Worm (Caenorhabditis elegans) whole organism, L4 larva: ENCODE measurements around the gene F48F7.6.

ENCODE experiments used
- Y48G9A.11 ChIP-seq: fragments of 200-800 bp; sonication (Bioruptor generic); IDR thresholded peaks from 2 replicates; pipeline ENCODE4 v1.3.6; 2022; ENCODE audit warnings: missing genetic modification reagents, missing genetic modification characterization, missing compliant biosample characterization
- aha-1 ChIP-seq: fragments of 150-350 bp; peaks from one replicate; lab custom pipeline; 2014; ENCODE audit warnings: missing biosample characterization, missing genetic modification characterization
- ctbp-1 ChIP-seq: fragments of 200-800 bp; sonication (Bioruptor generic); IDR thresholded peaks from 2 replicates; pipeline ENCODE4 v1.3.6; 2022; ENCODE audit warnings: missing genetic modification reagents, missing genetic modification characterization, missing compliant biosample characterization
- daf-16 ChIP-seq, 3 experiments: sonication (generic microtip); optimal IDR thresholded peaks; 2 replicates each; lab custom pipeline; 2016 to 2017; ENCODE audit warnings: missing genetic modification characterization in 3 of 3, missing genetic modification reagents in 3 of 3, mild to moderate bottlenecking in 2 of 3, missing compliant biosample characterization in 2 of 3, missing biosample characterization in 1 of 3, moderate library complexity in 1 of 3
- dmd-6 ChIP-seq: fragments of 200-800 bp; sonication (Bioruptor generic); IDR thresholded peaks from 2 replicates; pipeline ENCODE4 v1.3.6; 2022; ENCODE audit warnings: missing genetic modification reagents, missing genetic modification characterization, missing compliant biosample characterization
- duxl-1 ChIP-seq: sonication (generic microtip); optimal IDR thresholded peaks from 2 replicates; lab custom pipeline; 2016; ENCODE audit warnings: mild to moderate bottlenecking, missing genetic modification characterization, moderate library complexity, missing compliant biosample characterization; ENCODE audit not compliant: poor library complexity
- dve-1 ChIP-seq: sonication (generic microtip); optimal IDR thresholded peaks from 2 replicates; lab custom pipeline; 2017; ENCODE audit warnings: antibody characterized with exemption, mild to moderate bottlenecking, missing genetic modification characterization, missing compliant biosample characterization; ENCODE audit not compliant: insufficient read depth
- egl-43 ChIP-seq: fragments of 200-800 bp; sonication (Bioruptor generic); IDR thresholded peaks from 2 replicates; pipeline ENCODE4 v1.3.6; 2022; ENCODE audit warnings: missing genetic modification reagents, missing genetic modification characterization, missing compliant biosample characterization
- hif-1 ChIP-seq, 2 experiments: sonication (generic microtip); optimal IDR thresholded peaks; 2 replicates each; lab custom pipeline; 2016 to 2017; ENCODE audit warnings: missing compliant biosample characterization in 2 of 2, missing genetic modification characterization in 2 of 2, missing genetic modification reagents in 2 of 2, missing genotype in 2 of 2, mild to moderate bottlenecking in 1 of 2
- hlh-11 ChIP-seq: fragments of 200-800 bp; sonication (Bioruptor generic); optimal IDR thresholded peaks from 2 replicates; lab custom pipeline; 2018; ENCODE audit warnings: mild to moderate bottlenecking, missing genetic modification characterization, missing compliant biosample characterization
- hlh-30 ChIP-seq: sonication (generic microtip); optimal IDR thresholded peaks from 2 replicates; lab custom pipeline; 2017; ENCODE audit warnings: antibody characterized with exemption, mild to moderate bottlenecking, missing genetic modification characterization, missing compliant biosample characterization; ENCODE audit not compliant: insufficient read depth
- hmg-1.1 ChIP-seq: fragments of 200-800 bp; sonication (Bioruptor generic); IDR thresholded peaks from 2 replicates; pipeline ENCODE4 v1.3.6; 2022; ENCODE audit warnings: missing genetic modification reagents, missing genetic modification characterization, missing compliant biosample characterization
- lin-15B ChIP-seq: fragments of 150-350 bp; sonication (generic microtip); optimal IDR thresholded peaks from 3 replicates; lab custom pipeline; 2014; ENCODE audit warnings: missing biosample characterization, missing genetic modification characterization
- lin-29 ChIP-seq: fragments of 200-800 bp; sonication (Bioruptor generic); IDR thresholded peaks from 2 replicates; pipeline ENCODE4 v1.3.6; 2022; ENCODE audit warnings: missing genetic modification reagents, missing genetic modification characterization, missing compliant biosample characterization
- lsy-2 ChIP-seq, 2 experiments: fragments of 150-350 bp in 1 of 2; sonication (generic microtip) in 1 of 2; optimal IDR thresholded peaks; 2 replicates each; lab custom pipeline; 2014 to 2017; ENCODE audit warnings: missing biosample characterization in 2 of 2, missing genetic modification characterization in 2 of 2
- mdl-1 ChIP-seq, 2 experiments: fragments of 150-350 bp in 1 of 2; sonication (generic microtip) in 1 of 2; optimal IDR thresholded peaks; 2 replicates each; lab custom pipeline; 2014 to 2017; ENCODE audit warnings: missing biosample characterization in 2 of 2, missing genetic modification characterization in 2 of 2
- mdt-29 ChIP-seq: fragments of 200-800 bp; sonication (Bioruptor generic); IDR thresholded peaks from 2 replicates; pipeline ENCODE4 v1.3.6; 2022; ENCODE audit warnings: missing genetic modification reagents, missing genetic modification characterization, missing compliant biosample characterization
- mep-1 ChIP-seq: fragments of 150-350 bp; sonication (generic microtip); optimal IDR thresholded peaks from 3 replicates; lab custom pipeline; 2014; ENCODE audit warnings: missing biosample characterization, missing genetic modification characterization
- mes-2 ChIP-seq: sonication (generic microtip); optimal IDR thresholded peaks from 2 replicates; lab custom pipeline; 2016; ENCODE audit warnings: missing genotype, mild to moderate bottlenecking, missing genetic modification characterization, missing compliant biosample characterization; ENCODE audit not compliant: poor library complexity, severe bottlenecking
- mxl-3 ChIP-seq: fragments of 200-800 bp; sonication (Bioruptor generic); optimal IDR thresholded peaks from 2 replicates; lab custom pipeline; 2018; ENCODE audit warnings: mild to moderate bottlenecking, missing genetic modification characterization, missing compliant biosample characterization
- nhr-102 ChIP-seq: sonication (generic microtip); optimal IDR thresholded peaks from 2 replicates; lab custom pipeline; 2016; ENCODE audit warnings: mild to moderate bottlenecking, missing genetic modification characterization, moderate library complexity, missing compliant biosample characterization
- nhr-11 ChIP-seq: fragments of 150-350 bp; optimal IDR thresholded peaks from 2 replicates; lab custom pipeline; 2014; ENCODE audit warnings: missing biosample characterization, missing genetic modification characterization
- nhr-25 ChIP-seq: sonication (generic microtip); optimal IDR thresholded peaks from 2 replicates; lab custom pipeline; 2017; ENCODE audit warnings: missing genetic modification characterization, mild to moderate bottlenecking, missing compliant biosample characterization, antibody characterized with exemption, moderate library complexity, borderline replicate concordance; ENCODE audit not compliant: insufficient read depth
- nhr-28 ChIP-seq: fragments of 150-350 bp; optimal IDR thresholded peaks from 2 replicates; lab custom pipeline; 2014; ENCODE audit warnings: missing biosample characterization, missing genetic modification characterization
- nhr-42 ChIP-seq: fragments of 200-800 bp; sonication (Bioruptor generic); IDR thresholded peaks from 2 replicates; pipeline ENCODE4 v1.3.6; 2022; ENCODE audit warnings: missing genetic modification characterization, missing compliant biosample characterization
- nhr-48 ChIP-seq: sonication (generic microtip); optimal IDR thresholded peaks from 2 replicates; lab custom pipeline; 2016; ENCODE audit warnings: mild to moderate bottlenecking, missing genetic modification characterization, missing compliant biosample characterization
- nhr-6 ChIP-seq: fragments of 150-350 bp; optimal IDR thresholded peaks from 2 replicates; lab custom pipeline; 2014; ENCODE audit warnings: missing biosample characterization, missing genetic modification characterization
- nhr-77 ChIP-seq: fragments of 150-350 bp; optimal IDR thresholded peaks from 2 replicates; lab custom pipeline; 2014; ENCODE audit warnings: missing biosample characterization, missing genetic modification characterization
- pha-4 ChIP-seq, 2 experiments: fragments of 150-350 bp in 1 of 2; fragments of 200-800 bp in 1 of 2; sonication (Bioruptor generic) in 1 of 2; IDR thresholded peaks in 1 of 2; optimal IDR thresholded peaks in 1 of 2; 2 replicates each; pipeline versions ENCODE4 v1.3.6 to Lab custom; 2014 to 2022; ENCODE audit warnings: missing genetic modification characterization in 2 of 2, missing genetic modification reagents in 2 of 2, missing biosample characterization in 1 of 2, missing compliant biosample characterization in 1 of 2
- php-3 ChIP-seq: fragments of 200-800 bp; sonication (Bioruptor generic); IDR thresholded peaks from 2 replicates; pipeline ENCODE4 v1.3.6; 2022; ENCODE audit warnings: missing genetic modification reagents, missing genetic modification characterization, missing compliant biosample characterization
- pqm-1 ChIP-seq: sonication (generic microtip); optimal IDR thresholded peaks from 2 replicates; lab custom pipeline; 2017; ENCODE audit warnings: missing biosample characterization, missing genetic modification characterization
- rbr-2 ChIP-seq: sonication (generic microtip); optimal IDR thresholded peaks from 2 replicates; lab custom pipeline; 2016; ENCODE audit warnings: missing genotype, missing genetic modification characterization, missing compliant biosample characterization
- spr-1 ChIP-seq: sonication (generic microtip); optimal IDR thresholded peaks from 2 replicates; lab custom pipeline; 2016; ENCODE audit warnings: mild to moderate bottlenecking, missing genetic modification characterization, missing compliant biosample characterization
- tra-1 ChIP-seq: fragments of 200-800 bp; sonication (Bioruptor generic); IDR thresholded peaks from 2 replicates; pipeline ENCODE4 v1.3.6; 2022; ENCODE audit warnings: missing genetic modification reagents, missing genetic modification characterization, missing compliant biosample characterization
- unc-62 ChIP-seq, 3 experiments: fragments of 150-350 bp in 1 of 3; sonication (generic microtip); optimal IDR thresholded peaks in 2 of 3; peaks in 1 of 3; 1 replicate in 1 of 3; 2 replicates in 2 of 3; lab custom pipeline; 2014 to 2017; ENCODE audit warnings: missing biosample characterization in 3 of 3, missing genetic modification characterization in 3 of 3, missing genetic modification reagents in 3 of 3, missing genotype in 1 of 3
- zip-2 ChIP-seq: fragments of 150-350 bp; optimal IDR thresholded peaks from 2 replicates; lab custom pipeline; 2014; ENCODE audit warnings: missing biosample characterization, missing genetic modification characterization

F48F7.6 gene

DNA sequence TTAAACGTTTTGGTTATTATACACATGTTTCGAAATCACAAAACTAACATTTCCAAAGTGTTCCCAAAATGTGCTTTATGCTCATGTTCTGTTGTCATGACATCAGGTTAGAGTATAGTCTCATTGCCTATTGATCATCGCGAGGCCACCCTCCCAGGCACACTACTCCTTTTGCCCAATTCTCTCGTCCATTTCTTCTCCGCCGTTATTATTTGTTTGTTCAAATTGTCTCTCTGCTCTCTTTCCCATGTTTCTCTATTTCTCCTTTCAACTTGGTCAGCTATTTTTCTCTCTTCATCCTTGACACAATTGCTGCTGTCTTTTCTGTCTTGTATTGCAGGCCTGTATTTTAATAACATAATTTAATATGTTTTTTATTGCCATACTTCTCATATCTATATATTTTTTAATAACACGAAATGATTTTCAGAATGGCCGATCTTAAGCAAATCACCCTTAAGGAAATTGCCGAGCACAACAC is 23.9 kb downstream of the F48F7.6 start, which contains the start of gene cytb-5.1:
Gene cytb-5.1 (plus strand): TSS at position 431 of the 481 bp plus-strand sequence.
- TF ChIP-seq pqm-1 (tag; lab: Kevin White, UChicago), result peak; percentile 69
- no peak for TF ChIP-seq Y48G9A.11 (GFP tag; lab: Robert Waterston, UW)
- peak; percentile 30 for TF ChIP-seq mes-2 (tag; lab: Kevin White, UChicago)
- TF ChIP-seq ctbp-1, result no peak
- TF ChIP-seq pha-4 (GFP tag; IDR thresholded peaks at IDR 0.05; lab: Robert Waterston, UW), result peak; percentile 39; the same call in 1 of the 2 replicates
- TF ChIP-seq pha-4 (tag; optimal IDR thresholded peaks at IDR 0.05; lab: Kevin White, UChicago), result peak; percentile 58
- peak; percentile 94 for TF ChIP-seq nhr-28 (tag; lab: Kevin White, UChicago)
- peak; percentile 84 for TF ChIP-seq nhr-102 (tag; lab: Kevin White, UChicago)
- no peak for TF ChIP-seq lin-29
- no peak for TF ChIP-seq spr-1 (tag; lab: Kevin White, UChicago)
- TF ChIP-seq mep-1, result peak; percentile 67
- peak; percentile 58 for TF ChIP-seq dmd-6 (GFP tag; lab: Robert Waterston, UW)
- peak; percentile 54; the same call in 1 of the 2 replicates for TF ChIP-seq hmg-1.1 (GFP tag; lab: Robert Waterston, UW)
- TF ChIP-seq dve-1 (tag; lab: Kevin White, UChicago), result peak; percentile 68
- TF ChIP-seq hif-1 (tag; optimal IDR thresholded peaks at IDR 0.05; lab: Kevin White, UChicago), result peak in 1 of 2 experiments; percentile 2
- no peak for TF ChIP-seq duxl-1 (tag; lab: Kevin White, UChicago)
- TF ChIP-seq lsy-2 (tag; optimal IDR thresholded peaks at IDR 0.05; lab: Kevin White, UChicago), result peak; percentile 5 to 58
- peak; percentile 67 for TF ChIP-seq nhr-6 (tag; lab: Kevin White, UChicago)
- peak; percentile 39 for TF ChIP-seq aha-1
- TF ChIP-seq nhr-77 (tag; lab: Kevin White, UChicago), result peak; percentile 36
- TF ChIP-seq hlh-30 (tag; lab: Kevin White, UChicago), result peak; percentile 71
- peak; percentile 15 for TF ChIP-seq nhr-11 (tag; lab: Kevin White, UChicago)
- TF ChIP-seq nhr-25 (tag; lab: Kevin White, UChicago), result peak; percentile 4
- TF ChIP-seq mdl-1 (tag; optimal IDR thresholded peaks at IDR 0.05; lab: Kevin White, UChicago), result peak in 1 of 2 experiments; percentile 75
- peak; percentile 34 for TF ChIP-seq nhr-48 (tag; lab: Kevin White, UChicago)
- no peak for TF ChIP-seq tra-1 (GFP tag; lab: Robert Waterston, UW)
- TF ChIP-seq php-3 (GFP tag; lab: Robert Waterston, UW), result 0 out of 2 replicates have a peak, but pooled peaks have one; percentile 18
- peak; percentile 80 for TF ChIP-seq hlh-11
- no peak for TF ChIP-seq egl-43
- no peak for TF ChIP-seq zip-2 (tag; lab: Kevin White, UChicago)
- peak in 1 of 2 experiments; percentile 70 for TF ChIP-seq unc-62 (GFP tag; optimal IDR thresholded peaks at IDR 0.05 in 1 of 2; lab: Kevin White, UChicago)
- no peak for TF ChIP-seq unc-62 (tag; optimal IDR thresholded peaks at IDR 0.05; lab: Kevin White, UChicago)
- no peak for TF ChIP-seq lin-15B (tag; lab: Kevin White, UChicago)
- peak in 1 of 2 experiments; percentile 7 for TF ChIP-seq daf-16 (GFP tag; optimal IDR thresholded peaks at IDR 0.05; lab: Kevin White, UChicago)
- peak; percentile 86 for TF ChIP-seq daf-16 (tag; optimal IDR thresholded peaks at IDR 0.05; lab: Kevin White, UChicago)
- peak; percentile 18 for TF ChIP-seq mxl-3
- TF ChIP-seq rbr-2 (tag; lab: Kevin White, UChicago), result peak; percentile 16
- TF ChIP-seq, all 104 proteins: peak for 25

DNA sequence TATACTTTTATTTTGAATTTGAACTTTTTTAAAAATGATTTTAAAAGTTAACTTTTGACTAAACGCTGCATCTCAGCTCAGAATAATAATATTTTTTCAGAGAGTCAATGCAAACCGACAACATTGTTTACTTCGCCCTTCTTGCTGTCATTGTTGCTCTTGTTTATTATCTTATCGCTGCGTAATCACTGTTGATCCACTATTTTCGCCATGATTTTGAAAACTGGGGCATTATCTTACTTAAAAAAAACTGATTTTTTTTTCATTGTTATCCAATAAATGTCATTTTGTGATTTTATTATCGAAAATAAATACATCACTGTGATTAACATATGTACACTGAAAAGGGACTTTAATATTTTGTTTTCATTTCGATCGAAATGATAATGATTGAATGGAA is 25.1 kb downstream of the F48F7.6 start:
- TF ChIP-seq daf-16 (GFP tag; optimal IDR thresholded peaks at IDR 0.05; lab: Kevin White, UChicago), result no peak
- TF ChIP-seq daf-16 (tag; optimal IDR thresholded peaks at IDR 0.05; lab: Kevin White, UChicago), result peak; percentile 77
- no peak for TF ChIP-seq mdt-29 (GFP tag; lab: Robert Waterston, UW)
- TF ChIP-seq aha-1, result peak; percentile 64
- no peak for TF ChIP-seq nhr-42
- peak in 1 of 2 experiments; percentile 32 for TF ChIP-seq unc-62 (GFP tag; optimal IDR thresholded peaks at IDR 0.05 in 1 of 2; lab: Kevin White, UChicago)
- TF ChIP-seq unc-62 (tag; optimal IDR thresholded peaks at IDR 0.05; lab: Kevin White, UChicago), result no peak
